Worm (Caenorhabditis elegans): ENCODE data around the gene R03G8.3.

- TF ChIP-seq ceh-13 (GFP tag; optimal IDR thresholded peaks at IDR 0.05) (no peak), F13C5.2 (tag; optimal IDR thresholded peaks at IDR 0.05) (no peak), tbx-37 (GFP tag; conservative IDR thresholded peaks at IDR 0.05) (no peak), hmg-4 (GFP tag; optimal IDR thresholded peaks at IDR 0.05) (no peak), ama-1 (optimal IDR thresholded peaks at IDR 0.05) (no peak)
These were observed 19.6 kb upstream of the R03G8.3 start, which contains the start of gene cpx-2 for ce11 chrX:13071120-13071519.
